Worm (Caenorhabditis elegans) whole organism, young adult: Measurements from ENCODE around the gene col-99.

ENCODE experiments used
- B0035.1 ChIP-seq: sonication (generic microtip); optimal IDR thresholded peaks from 2 replicates; lab custom pipeline; 2016; ENCODE audit warnings: missing genetic modification characterization, mild to moderate bottlenecking, missing compliant biosample characterization, missing genotype, missing genetic modification reagents
- B0336.3 ChIP-seq: fragments of 200-800 bp; sonication (Bioruptor generic); IDR thresholded peaks from 2 replicates; pipeline ENCODE4 v1.3.6; 2022; ENCODE audit warnings: missing genetic modification characterization, missing compliant biosample characterization
- D2030.7 ChIP-seq: fragments of 200-800 bp; sonication (Bioruptor generic); IDR thresholded peaks from 2 replicates; pipeline ENCODE4 v1.3.6; 2022; ENCODE audit warnings: missing genetic modification reagents, missing genetic modification characterization, missing compliant biosample characterization
- F22D6.2 ChIP-seq: sonication (generic microtip); optimal IDR thresholded peaks from 2 replicates; lab custom pipeline; 2016; ENCODE audit warnings: mild to moderate bottlenecking, missing genetic modification characterization, missing compliant biosample characterization
- F23B12.7 ChIP-seq: sonication (generic microtip); optimal IDR thresholded peaks from 2 replicates; lab custom pipeline; 2017; ENCODE audit warnings: missing genetic modification characterization, mild to moderate bottlenecking, missing compliant biosample characterization, antibody characterized with exemption, moderate library complexity; ENCODE audit not compliant: insufficient read depth
- F33H1.4 ChIP-seq: fragments of 200-800 bp; sonication (Bioruptor generic); IDR thresholded peaks from 2 replicates; pipeline ENCODE4 v1.3.6; 2022; ENCODE audit warnings: missing genetic modification reagents, missing genetic modification characterization, missing compliant biosample characterization
- F39B2.1 ChIP-seq: fragments of 200-800 bp; sonication (Bioruptor generic); IDR thresholded peaks from 2 replicates; pipeline ENCODE4 v1.3.6; 2022; ENCODE audit warnings: missing genetic modification reagents, missing genetic modification characterization, missing compliant biosample characterization
- F49E8.2 ChIP-seq: sonication (generic microtip); optimal IDR thresholded peaks from 3 replicates; lab custom pipeline; 2017; ENCODE audit warnings: missing genetic modification characterization, mild to moderate bottlenecking, missing compliant biosample characterization, antibody characterized with exemption, moderate library complexity; ENCODE audit not compliant: insufficient read depth
- F55B11.4 ChIP-seq: sonication (generic microtip); optimal IDR thresholded peaks from 2 replicates; lab custom pipeline; 2016; ENCODE audit warnings: missing compliant biosample characterization, missing genetic modification characterization, borderline replicate concordance; ENCODE audit not compliant: insufficient read depth
- K12H6.12 ChIP-seq: fragments of 200-800 bp; sonication (Bioruptor generic); optimal IDR thresholded peaks from 2 replicates; lab custom pipeline; 2018; ENCODE audit warnings: mild to moderate bottlenecking, missing genetic modification characterization, missing compliant biosample characterization
- Y95B8A.8 ChIP-seq: fragments of 200-800 bp; sonication (Bioruptor generic); IDR thresholded peaks from 2 replicates; pipeline ENCODE4 v1.3.6; 2022; ENCODE audit warnings: missing genetic modification reagents, missing genetic modification characterization, missing compliant biosample characterization
- attf-5 ChIP-seq: fragments of 200-800 bp; sonication (Bioruptor generic); optimal IDR thresholded peaks from 2 replicates; lab custom pipeline; 2018; ENCODE audit warnings: mild to moderate bottlenecking, missing genetic modification characterization, missing compliant biosample characterization
- bed-2 ChIP-seq: fragments of 200-800 bp; sonication (Bioruptor generic); IDR thresholded peaks from 2 replicates; pipeline ENCODE4 v1.3.6; 2022; ENCODE audit warnings: missing genetic modification reagents, missing genetic modification characterization, missing compliant biosample characterization
- ccch-3 ChIP-seq: fragments of 200-800 bp; sonication (Bioruptor generic); optimal IDR thresholded peaks from 2 replicates; lab custom pipeline; 2018; ENCODE audit warnings: mild to moderate bottlenecking, missing genetic modification characterization, missing compliant biosample characterization
- cebp-1 ChIP-seq, 2 experiments: fragments of 200-800 bp in 1 of 2; sonication (Bioruptor generic) in 1 of 2; sonication (generic microtip) in 1 of 2; IDR thresholded peaks in 1 of 2; optimal IDR thresholded peaks in 1 of 2; 2 replicates each; pipeline versions ENCODE4 v1.3.6 to Lab custom; 2017 to 2022; ENCODE audit warnings: missing compliant biosample characterization in 2 of 2, missing genetic modification characterization in 2 of 2, mild to moderate bottlenecking in 1 of 2, missing genetic modification reagents in 1 of 2, moderate library complexity in 1 of 2
- ceh-100 ChIP-seq: fragments of 200-800 bp; sonication (Bioruptor generic); IDR thresholded peaks from 2 replicates; pipeline ENCODE4 v1.3.6; 2022; ENCODE audit warnings: missing genetic modification reagents, missing genetic modification characterization, missing compliant biosample characterization
- ceh-27 ChIP-seq: fragments of 200-800 bp; sonication (Bioruptor generic); optimal IDR thresholded peaks from 2 replicates; lab custom pipeline; 2018; ENCODE audit warnings: mild to moderate bottlenecking, missing genetic modification characterization, moderate library complexity, missing compliant biosample characterization
- ceh-58 ChIP-seq: fragments of 200-800 bp; sonication (Bioruptor generic); IDR thresholded peaks from 2 replicates; pipeline ENCODE4 v1.3.6; 2022; ENCODE audit warnings: missing genetic modification characterization, missing compliant biosample characterization
- dox-1 ChIP-seq: fragments of 200-800 bp; sonication (Bioruptor generic); IDR thresholded peaks from 2 replicates; pipeline ENCODE4 v1.3.6; 2022; ENCODE audit warnings: missing genetic modification reagents, missing genetic modification characterization, missing compliant biosample characterization
- efl-1 ChIP-seq: fragments of 150-350 bp; optimal IDR thresholded peaks from 2 replicates; lab custom pipeline; 2014; ENCODE audit warnings: missing biosample characterization, missing genetic modification reagents, missing genetic modification characterization
- egrh-3 ChIP-seq: fragments of 200-800 bp; sonication (Bioruptor generic); IDR thresholded peaks from 2 replicates; pipeline ENCODE4 v1.3.6; 2022; ENCODE audit warnings: missing genetic modification reagents, missing genetic modification characterization, missing compliant biosample characterization
- hmg-1.2 ChIP-seq: fragments of 200-800 bp; sonication (Bioruptor generic); IDR thresholded peaks from 2 replicates; pipeline ENCODE4 v1.3.6; 2022; ENCODE audit warnings: missing genetic modification reagents, missing genetic modification characterization, missing compliant biosample characterization
- hsf-1 ChIP-seq: fragments of 200-800 bp; sonication (Bioruptor generic); IDR thresholded peaks from 2 replicates; pipeline ENCODE4 v1.3.6; 2022; ENCODE audit warnings: missing genetic modification reagents, missing genetic modification characterization, missing compliant biosample characterization
- lin-35 ChIP-seq, 3 experiments: fragments of 150-350 bp in 2 of 3; sonication (generic microtip) in 1 of 3; optimal IDR thresholded peaks; 2 replicates each; lab custom pipeline; 2014 to 2018; ENCODE audit warnings: missing biosample characterization in 3 of 3, missing genetic modification characterization in 3 of 3, missing genetic modification reagents in 3 of 3
- lin-40 ChIP-seq: sonication (generic microtip); optimal IDR thresholded peaks from 2 replicates; lab custom pipeline; 2016; ENCODE audit warnings: missing genetic modification characterization, mild to moderate bottlenecking, missing compliant biosample characterization, missing genotype, missing genetic modification reagents
- madf-6 ChIP-seq: fragments of 200-800 bp; sonication (Bioruptor generic); IDR thresholded peaks from 2 replicates; pipeline ENCODE4 v1.3.6; 2022; ENCODE audit warnings: missing genetic modification reagents, missing genetic modification characterization, missing compliant biosample characterization
- mcd-1 ChIP-seq: fragments of 200-800 bp; sonication (Bioruptor generic); IDR thresholded peaks from 2 replicates; pipeline ENCODE4 v1.3.6; 2022; ENCODE audit warnings: missing genetic modification reagents, missing genetic modification characterization, missing compliant biosample characterization
- mel-28 ChIP-seq: sonication (generic microtip); optimal IDR thresholded peaks from 2 replicates; lab custom pipeline; 2016; ENCODE audit warnings: borderline replicate concordance, mild to moderate bottlenecking, missing genetic modification characterization, missing compliant biosample characterization
- mes-4 ChIP-seq: sonication (generic microtip); optimal IDR thresholded peaks from 2 replicates; lab custom pipeline; 2016; ENCODE audit warnings: missing genotype, missing genetic modification characterization, missing compliant biosample characterization
- nfya-1 ChIP-seq: sonication (generic microtip); optimal IDR thresholded peaks from 2 replicates; lab custom pipeline; 2017; ENCODE audit warnings: antibody characterized with exemption, missing compliant biosample characterization, missing genetic modification characterization, borderline replicate concordance; ENCODE audit not compliant: insufficient read depth
- pha-4 ChIP-seq: fragments of 150-350 bp; sonication (generic microtip); optimal IDR thresholded peaks from 2 replicates; lab custom pipeline; 2014; ENCODE audit warnings: missing biosample characterization, missing genetic modification reagents, missing genetic modification characterization
- rcor-1 ChIP-seq: fragments of 200-800 bp; sonication (Bioruptor generic); IDR thresholded peaks from 2 replicates; pipeline ENCODE4 v1.3.6; 2022; ENCODE audit warnings: missing genetic modification reagents, missing genetic modification characterization, missing compliant biosample characterization
- tbp1 ChIP-seq: fragments of 200-800 bp; sonication (Bioruptor generic); optimal IDR thresholded peaks from 2 replicates; lab custom pipeline; 2018; ENCODE audit warnings: mild to moderate bottlenecking, missing genetic modification characterization, missing compliant biosample characterization
- unc-62 ChIP-seq: fragments of 150-350 bp; optimal IDR thresholded peaks from 2 replicates; lab custom pipeline; 2014; ENCODE audit warnings: missing biosample characterization, missing genetic modification reagents, missing genetic modification characterization
- zim-3 ChIP-seq: sonication (generic microtip); optimal IDR thresholded peaks from 2 replicates; lab custom pipeline; 2017; ENCODE audit warnings: mild to moderate bottlenecking, missing genetic modification characterization, moderate library complexity, missing compliant biosample characterization
- ztf-6 ChIP-seq: fragments of 200-800 bp; sonication (Bioruptor generic); IDR thresholded peaks from 2 replicates; pipeline ENCODE4 v1.3.6; 2022; ENCODE audit warnings: missing genetic modification reagents, missing genetic modification characterization, missing compliant biosample characterization

Gene col-99

DNA sequence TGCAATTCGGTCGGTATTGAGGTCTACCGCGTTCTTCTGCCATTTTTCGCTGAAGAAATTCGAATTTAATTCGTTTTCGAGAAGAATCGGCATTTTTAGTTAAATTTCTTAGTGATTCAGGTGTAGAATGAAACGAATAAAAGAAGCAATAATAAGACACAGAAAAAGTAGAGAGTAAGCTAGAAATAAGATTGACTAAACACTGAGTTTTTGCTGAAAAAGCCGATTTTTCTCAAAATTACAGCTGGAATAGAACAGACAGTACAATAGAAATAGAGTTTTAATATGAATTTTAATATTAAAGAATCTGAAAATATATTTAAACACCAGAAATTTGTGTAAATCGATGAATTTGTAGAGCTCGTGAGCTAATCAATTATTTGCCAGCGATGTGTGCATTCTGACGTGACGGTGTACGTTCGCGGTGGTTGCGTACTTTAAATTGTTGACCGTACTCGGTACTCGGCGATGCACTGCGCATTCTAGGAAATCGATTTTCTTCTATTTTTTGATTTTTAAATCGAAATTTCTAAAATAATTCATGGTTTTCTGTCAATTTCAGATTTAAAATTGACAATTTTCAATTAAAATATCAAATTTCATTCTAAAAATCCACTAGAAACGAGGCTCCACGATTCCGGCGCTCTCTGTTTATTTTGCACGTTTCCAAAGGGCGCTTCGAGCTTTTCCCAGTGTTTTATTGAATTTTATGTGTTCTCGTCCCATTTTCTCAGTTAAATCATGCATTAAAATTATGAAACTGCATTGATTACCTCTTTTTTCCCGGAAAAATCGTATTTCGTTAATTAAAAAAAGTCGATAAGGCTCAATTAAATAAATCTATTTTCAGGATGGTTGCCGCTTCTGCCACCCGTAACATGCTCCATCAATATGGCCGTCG, 21.6 kb downstream of the col-99 start, which contains the start of the genes grld-1 and cox-6C (continued):
- no peak for TF ChIP-seq mel-28
- peak; percentile 47; the same call in 1 of the 2 replicates for TF ChIP-seq mcd-1 (GFP tag; lab: Robert Waterston, UW)
- TF ChIP-seq hsf-1 (GFP tag; lab: Robert Waterston, UW): no peak
- peak; percentile 57 for TF ChIP-seq K12H6.12 (tag; lab: Kevin White, UChicago)
- TF ChIP-seq dox-1 (GFP tag; lab: Robert Waterston, UW): peak; percentile 64
- TF ChIP-seq rcor-1: no peak
- peak; percentile 65 for TF ChIP-seq lin-40 (tag; lab: Kevin White, UChicago)
- TF ChIP-seq hmg-1.2 (GFP tag; lab: Robert Waterston, UW): peak; percentile 41; the same call in 1 of the 2 replicates
- TF ChIP-seq B0336.3 (GFP tag; lab: Robert Waterston, UW): no peak
- TF ChIP-seq efl-1 (GFP tag; lab: Kevin White, UChicago): peak; percentile 2
- TF ChIP-seq egrh-3: no peak
- TF ChIP-seq cebp-1 (GFP tag; IDR thresholded peaks at IDR 0.05; lab: Robert Waterston, UW): 0 out of 2 replicates have a peak, but pooled peaks have one; percentile 50
- TF ChIP-seq cebp-1 (tag; optimal IDR thresholded peaks at IDR 0.05; lab: Kevin White, UChicago): peak; percentile 56
- peak; percentile 93 for TF ChIP-seq zim-3
- TF ChIP-seq ceh-27 (GFP tag; lab: Kevin White, UChicago): peak; percentile 0

DNA sequence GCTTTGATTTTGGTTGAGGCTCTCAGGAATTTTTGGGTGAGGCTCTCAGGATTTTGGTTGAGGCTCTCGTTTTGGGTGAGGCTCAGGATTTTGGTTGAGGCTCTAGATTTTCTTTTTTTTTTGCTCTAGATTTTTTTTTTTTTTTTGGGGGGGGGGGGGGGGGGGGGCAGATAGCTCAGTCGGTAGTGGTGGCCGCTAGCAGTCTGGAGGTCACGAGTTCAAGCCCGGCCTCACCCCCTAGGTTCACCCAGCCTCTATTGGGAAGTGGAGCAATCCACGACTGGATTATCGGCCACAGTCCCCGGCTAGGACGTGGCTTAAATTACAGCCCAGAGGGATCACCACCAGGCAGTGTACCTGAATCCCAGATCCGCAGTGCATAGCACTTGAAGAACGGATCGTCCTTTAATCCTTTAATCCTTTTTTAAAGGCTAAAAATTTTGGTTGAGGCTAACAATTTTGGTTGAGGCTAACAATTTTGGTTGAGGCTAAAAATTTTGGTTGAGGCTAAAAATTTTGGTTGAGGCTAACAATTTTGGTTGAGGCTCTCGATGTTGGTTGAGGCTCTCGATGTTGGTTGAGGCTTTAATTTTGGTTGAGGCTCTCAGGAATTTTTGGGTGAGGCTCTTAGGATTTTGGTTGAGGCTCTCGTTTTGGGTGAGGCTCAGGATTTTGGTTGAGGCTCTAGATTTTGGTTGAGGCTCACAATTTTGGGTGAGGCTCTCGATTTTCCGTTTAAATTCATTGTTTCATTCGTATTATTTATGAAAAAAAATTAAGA, 24.7 kb downstream of the col-99 start:
- TF ChIP-seq zim-3: peak; percentile 91
- peak; percentile 82; the same call in 1 of the 2 replicates for TF ChIP-seq egrh-3

DNA sequence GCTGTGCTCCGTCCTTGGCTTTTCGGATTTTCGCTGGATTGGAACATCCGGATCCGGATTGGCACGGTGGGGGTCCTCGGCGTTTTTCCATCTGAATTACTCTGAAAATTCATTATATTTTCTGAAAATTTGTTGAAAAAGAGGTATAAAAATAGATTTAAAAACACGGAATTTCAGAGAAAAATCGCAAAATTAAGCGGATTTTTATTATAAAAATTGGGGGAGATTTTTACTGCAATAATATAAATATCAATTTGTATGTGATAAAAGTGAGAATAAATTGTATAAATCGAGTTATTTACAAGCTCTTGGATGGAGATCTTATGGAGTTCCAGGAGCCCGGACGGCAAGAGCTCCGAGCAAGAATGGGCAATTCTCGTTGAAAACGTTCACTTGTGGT, 26.1 kb downstream of the col-99 start, which contains the start of gene tut-1:
TSS of gene tut-1 (minus strand) at position 101 of the 400 bp plus-strand sequence.
- no peak for TF ChIP-seq tbp1 (GFP tag; lab: Kevin White, UChicago)
- TF ChIP-seq mcd-1 (GFP tag; lab: Robert Waterston, UW): 0 out of 2 replicates have a peak, but pooled peaks have one; percentile 23
- TF ChIP-seq, all 124 proteins: peak for 1

ce11 chrIV:119792-120191, 27.9 kb downstream of the col-99 start:
- TF ChIP-seq ccch-3 (no peak), F22D6.2 (tag; lab: Kevin White, UChicago) (no peak), madf-6 (GFP tag; lab: Robert Waterston, UW) (peak; percentile 13; the same call in 1 of the 2 replicates), dox-1 (GFP tag; lab: Robert Waterston, UW) (peak; percentile 60), zim-3 (peak; percentile 100)

DNA sequence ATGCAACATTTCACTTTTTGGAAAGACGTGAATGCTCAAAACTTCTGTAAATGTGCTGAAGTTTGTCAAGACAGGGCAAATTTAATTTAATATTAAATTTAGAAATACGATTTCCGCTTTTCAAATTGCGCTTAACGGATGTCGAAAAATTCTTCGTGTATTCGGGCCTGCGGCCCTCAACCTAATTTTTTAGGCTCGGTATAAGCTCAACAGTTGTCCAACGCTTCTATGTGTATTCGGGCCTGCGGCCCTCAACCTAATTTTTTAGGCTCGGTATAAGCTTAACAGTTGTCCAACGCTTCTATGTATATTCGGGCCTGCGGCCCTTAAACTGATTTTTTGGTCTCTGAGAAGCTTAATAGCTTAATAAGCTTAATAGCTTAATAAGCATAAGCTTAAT, 28.9 kb downstream of the col-99 start:
- TF ChIP-seq lin-35 (GFP tag; optimal IDR thresholded peaks at IDR 0.05; lab: Kevin White, UChicago): no peak
- TF ChIP-seq F23B12.7 (tag; lab: Kevin White, UChicago): no peak
- TF ChIP-seq ceh-58 (GFP tag; lab: Robert Waterston, UW): no peak
- TF ChIP-seq F49E8.2 (tag; lab: Kevin White, UChicago): no peak
- no peak for TF ChIP-seq egrh-3
- TF ChIP-seq unc-62 (GFP tag; lab: Kevin White, UChicago): no peak
- TF ChIP-seq F33H1.4 (GFP tag; lab: Robert Waterston, UW): no peak
- no peak for TF ChIP-seq F55B11.4 (tag; lab: Kevin White, UChicago)
- 0 out of 2 replicates have a peak, but pooled peaks have one; percentile 27 for TF ChIP-seq Y95B8A.8 (GFP tag; lab: Robert Waterston, UW)
- TF ChIP-seq B0035.1 (tag; lab: Kevin White, UChicago): no peak
- TF ChIP-seq mes-4 (tag; lab: Kevin White, UChicago): no peak
- no peak for TF ChIP-seq nfya-1
- peak; percentile 42 for TF ChIP-seq D2030.7 (GFP tag; lab: Robert Waterston, UW)
- TF ChIP-seq bed-2 (GFP tag; lab: Robert Waterston, UW): no peak
- 0 out of 2 replicates have a peak, but pooled peaks have one; percentile 14 for TF ChIP-seq F39B2.1
- no peak for TF ChIP-seq ceh-100 (GFP tag; lab: Robert Waterston, UW)
- no peak for TF ChIP-seq ceh-27 (GFP tag; lab: Kevin White, UChicago)
- no peak for TF ChIP-seq attf-5 (GFP tag; lab: Kevin White, UChicago)
- TF ChIP-seq madf-6 (GFP tag; lab: Robert Waterston, UW): peak; percentile 36; the same call in 1 of the 2 replicates
- no peak for TF ChIP-seq pha-4
- no peak for TF ChIP-seq ztf-6 (GFP tag; lab: Robert Waterston, UW)
